Worm (Caenorhabditis elegans) whole organism, young adult: ENCODE measurements around the gene abhd-12.

Experiments used
- C06A6.2 ChIP-seq: fragments of 200-800 bp; sonication (Bioruptor generic); conservative IDR thresholded peaks from 2 replicates; pipeline ENCODE4 v1.3.6; 2022; ENCODE audit warnings: missing genetic modification characterization, missing compliant biosample characterization
- F10E7.11 ChIP-seq: sonication (generic microtip); optimal IDR thresholded peaks from 2 replicates; lab custom pipeline; 2017; ENCODE audit warnings: mild to moderate bottlenecking, missing genetic modification characterization, moderate library complexity, missing compliant biosample characterization
- F22D6.2 ChIP-seq: sonication (generic microtip); optimal IDR thresholded peaks from 2 replicates; lab custom pipeline; 2016; ENCODE audit warnings: mild to moderate bottlenecking, missing genetic modification characterization, missing compliant biosample characterization
- F39B2.1 ChIP-seq: fragments of 200-800 bp; sonication (Bioruptor generic); IDR thresholded peaks from 2 replicates; pipeline ENCODE4 v1.3.6; 2022; ENCODE audit warnings: missing genetic modification reagents, missing genetic modification characterization, missing compliant biosample characterization
- F55B11.4 ChIP-seq: sonication (generic microtip); optimal IDR thresholded peaks from 2 replicates; lab custom pipeline; 2016; ENCODE audit warnings: missing compliant biosample characterization, missing genetic modification characterization, borderline replicate concordance; ENCODE audit not compliant: insufficient read depth
- F57A8.1 ChIP-seq: fragments of 200-800 bp; sonication (Bioruptor generic); optimal IDR thresholded peaks from 2 replicates; lab custom pipeline; 2018; ENCODE audit warnings: mild to moderate bottlenecking, missing genetic modification characterization, moderate library complexity, missing compliant biosample characterization
- Y67H2A.10 ChIP-seq: fragments of 200-800 bp; sonication (Bioruptor generic); conservative IDR thresholded peaks from 2 replicates; pipeline ENCODE4 v1.3.6; 2022; ENCODE audit warnings: missing genetic modification reagents, missing genetic modification characterization, missing compliant biosample characterization
- ZK185.1 ChIP-seq: sonication (generic microtip); optimal IDR thresholded peaks from 2 replicates; lab custom pipeline; 2016; ENCODE audit warnings: mild to moderate bottlenecking, missing genetic modification characterization, missing compliant biosample characterization; ENCODE audit not compliant: poor library complexity, severe bottlenecking
- aptf-3 ChIP-seq: fragments of 200-800 bp; sonication (Bioruptor generic); IDR thresholded peaks from 2 replicates; pipeline ENCODE4 v1.3.6; 2022; ENCODE audit warnings: missing genetic modification characterization, missing compliant biosample characterization
- atf-7 ChIP-seq: sonication (generic microtip); optimal IDR thresholded peaks from 2 replicates; lab custom pipeline; 2017; ENCODE audit warnings: mild to moderate bottlenecking, missing genetic modification characterization, missing compliant biosample characterization
- ceh-58 ChIP-seq: fragments of 200-800 bp; sonication (Bioruptor generic); IDR thresholded peaks from 2 replicates; pipeline ENCODE4 v1.3.6; 2022; ENCODE audit warnings: missing genetic modification characterization, missing compliant biosample characterization
- ceh-79 ChIP-seq: sonication (generic microtip); optimal IDR thresholded peaks from 2 replicates; lab custom pipeline; 2017; ENCODE audit warnings: mild to moderate bottlenecking, missing genetic modification characterization, missing compliant biosample characterization
- chd-7 ChIP-seq: sonication (generic microtip); optimal IDR thresholded peaks from 2 replicates; lab custom pipeline; 2016; ENCODE audit warnings: mild to moderate bottlenecking, missing genetic modification characterization, moderate library complexity, missing compliant biosample characterization
- dox-1 ChIP-seq: fragments of 200-800 bp; sonication (Bioruptor generic); IDR thresholded peaks from 2 replicates; pipeline ENCODE4 v1.3.6; 2022; ENCODE audit warnings: missing genetic modification reagents, missing genetic modification characterization, missing compliant biosample characterization
- dpff-1 ChIP-seq: sonication (generic microtip); optimal IDR thresholded peaks from 2 replicates; lab custom pipeline; 2017; ENCODE audit warnings: mild to moderate bottlenecking, missing genetic modification characterization, missing compliant biosample characterization
- efl-1 ChIP-seq: fragments of 150-350 bp; optimal IDR thresholded peaks from 2 replicates; lab custom pipeline; 2014; ENCODE audit warnings: missing biosample characterization, missing genetic modification reagents, missing genetic modification characterization
- egl-18 ChIP-seq: fragments of 200-800 bp; sonication (Bioruptor generic); IDR thresholded peaks from 2 replicates; pipeline ENCODE4 v1.3.6; 2022; ENCODE audit warnings: missing genetic modification reagents, missing genetic modification characterization, missing compliant biosample characterization
- egl-44 ChIP-seq: fragments of 200-800 bp; sonication (Bioruptor generic); IDR thresholded peaks from 2 replicates; pipeline ENCODE4 v1.3.6; 2022; ENCODE audit warnings: missing genetic modification reagents, missing genetic modification characterization, missing compliant biosample characterization
- egrh-3 ChIP-seq: fragments of 200-800 bp; sonication (Bioruptor generic); IDR thresholded peaks from 2 replicates; pipeline ENCODE4 v1.3.6; 2022; ENCODE audit warnings: missing genetic modification reagents, missing genetic modification characterization, missing compliant biosample characterization
- ets-4 ChIP-seq: fragments of 200-800 bp; sonication (Bioruptor generic); optimal IDR thresholded peaks from 2 replicates; lab custom pipeline; 2018; ENCODE audit warnings: mild to moderate bottlenecking, missing genetic modification characterization, missing compliant biosample characterization
- gei-17 ChIP-seq: fragments of 200-800 bp; sonication (Bioruptor generic); optimal IDR thresholded peaks from 2 replicates; lab custom pipeline; 2018; ENCODE audit warnings: mild to moderate bottlenecking, missing genetic modification characterization, missing compliant biosample characterization
- hlh-12 ChIP-seq: sonication (generic microtip); optimal IDR thresholded peaks from 2 replicates; lab custom pipeline; 2016; ENCODE audit warnings: missing genetic modification characterization, missing compliant biosample characterization
- hmg-1.2 ChIP-seq: fragments of 200-800 bp; sonication (Bioruptor generic); IDR thresholded peaks from 2 replicates; pipeline ENCODE4 v1.3.6; 2022; ENCODE audit warnings: missing genetic modification reagents, missing genetic modification characterization, missing compliant biosample characterization
- let-607 ChIP-seq, 2 experiments: fragments of 200-800 bp in 1 of 2; sonication (Bioruptor generic) in 1 of 2; sonication (generic microtip) in 1 of 2; optimal IDR thresholded peaks; 2 replicates each; lab custom pipeline; 2016 to 2018; ENCODE audit warnings: mild to moderate bottlenecking in 2 of 2, missing compliant biosample characterization in 2 of 2, missing genetic modification characterization in 2 of 2, moderate library complexity in 2 of 2, missing genotype in 1 of 2
- lin-40 ChIP-seq: sonication (generic microtip); optimal IDR thresholded peaks from 2 replicates; lab custom pipeline; 2016; ENCODE audit warnings: missing genetic modification characterization, mild to moderate bottlenecking, missing compliant biosample characterization, missing genotype, missing genetic modification reagents
- lsl-1 ChIP-seq: fragments of 200-800 bp; sonication (Bioruptor generic); optimal IDR thresholded peaks from 2 replicates; lab custom pipeline; 2018; ENCODE audit warnings: mild to moderate bottlenecking, missing genetic modification characterization, moderate library complexity, missing compliant biosample characterization
- madf-6 ChIP-seq: fragments of 200-800 bp; sonication (Bioruptor generic); IDR thresholded peaks from 2 replicates; pipeline ENCODE4 v1.3.6; 2022; ENCODE audit warnings: missing genetic modification reagents, missing genetic modification characterization, missing compliant biosample characterization
- mel-28 ChIP-seq: sonication (generic microtip); optimal IDR thresholded peaks from 2 replicates; lab custom pipeline; 2016; ENCODE audit warnings: borderline replicate concordance, mild to moderate bottlenecking, missing genetic modification characterization, missing compliant biosample characterization
- mes-4 ChIP-seq: sonication (generic microtip); optimal IDR thresholded peaks from 2 replicates; lab custom pipeline; 2016; ENCODE audit warnings: missing genotype, missing genetic modification characterization, missing compliant biosample characterization
- nfya-2 ChIP-seq: fragments of 200-800 bp; sonication (Bioruptor generic); IDR thresholded peaks from 2 replicates; pipeline ENCODE4 v1.3.6; 2022; ENCODE audit warnings: missing genetic modification reagents, missing genetic modification characterization, missing compliant biosample characterization
- nhr-80 ChIP-seq: sonication (generic microtip); optimal IDR thresholded peaks from 2 replicates; lab custom pipeline; 2016; ENCODE audit warnings: missing genetic modification characterization, missing compliant biosample characterization
- pha-4 ChIP-seq: fragments of 150-350 bp; sonication (generic microtip); optimal IDR thresholded peaks from 2 replicates; lab custom pipeline; 2014; ENCODE audit warnings: missing biosample characterization, missing genetic modification reagents, missing genetic modification characterization
- rec-8 ChIP-seq, 2 experiments: sonication (generic microtip); optimal IDR thresholded peaks; 2 replicates each; lab custom pipeline; 2016; ENCODE audit warnings: mild to moderate bottlenecking in 2 of 2, missing genetic modification characterization in 2 of 2, missing genetic modification reagents in 2 of 2, missing genotype in 2 of 2, missing biosample characterization in 1 of 2, missing compliant biosample characterization in 1 of 2, moderate library complexity in 1 of 2
- repo-1 ChIP-seq: sonication (generic microtip); optimal IDR thresholded peaks from 2 replicates; lab custom pipeline; 2017; ENCODE audit warnings: mild to moderate bottlenecking, missing genetic modification characterization, missing compliant biosample characterization
- snpc-1.1 ChIP-seq: sonication (generic microtip); optimal IDR thresholded peaks from 2 replicates; lab custom pipeline; 2017; ENCODE audit warnings: missing genetic modification characterization, mild to moderate bottlenecking, missing compliant biosample characterization, antibody characterized with exemption, moderate library complexity, missing genotype, missing genetic modification reagents; ENCODE audit not compliant: insufficient read depth
- sptf-2 ChIP-seq: fragments of 200-800 bp; sonication (Bioruptor generic); optimal IDR thresholded peaks from 2 replicates; lab custom pipeline; 2018; ENCODE audit warnings: mild to moderate bottlenecking, missing genetic modification characterization, missing compliant biosample characterization
- tbx-9 ChIP-seq: sonication (generic microtip); optimal IDR thresholded peaks from 2 replicates; lab custom pipeline; 2016; ENCODE audit warnings: borderline replicate concordance, missing genetic modification characterization, inconsistent platforms, missing compliant biosample characterization
- unc-62 ChIP-seq: fragments of 150-350 bp; optimal IDR thresholded peaks from 2 replicates; lab custom pipeline; 2014; ENCODE audit warnings: missing biosample characterization, missing genetic modification reagents, missing genetic modification characterization
- xnd-1 ChIP-seq: sonication (generic microtip); optimal IDR thresholded peaks from 2 replicates; lab custom pipeline; 2016; ENCODE audit warnings: missing genotype, missing genetic modification reagents, missing genetic modification characterization, missing compliant biosample characterization
- zim-3 ChIP-seq: sonication (generic microtip); optimal IDR thresholded peaks from 2 replicates; lab custom pipeline; 2017; ENCODE audit warnings: mild to moderate bottlenecking, missing genetic modification characterization, moderate library complexity, missing compliant biosample characterization
- ztf-3 ChIP-seq: fragments of 200-800 bp; sonication (Bioruptor generic); optimal IDR thresholded peaks from 2 replicates; lab custom pipeline; 2018; ENCODE audit warnings: mild to moderate bottlenecking, missing genetic modification characterization, missing compliant biosample characterization
- ztf-6 ChIP-seq: fragments of 200-800 bp; sonication (Bioruptor generic); IDR thresholded peaks from 2 replicates; pipeline ENCODE4 v1.3.6; 2022; ENCODE audit warnings: missing genetic modification reagents, missing genetic modification characterization, missing compliant biosample characterization

The abhd-12 gene

DNA sequence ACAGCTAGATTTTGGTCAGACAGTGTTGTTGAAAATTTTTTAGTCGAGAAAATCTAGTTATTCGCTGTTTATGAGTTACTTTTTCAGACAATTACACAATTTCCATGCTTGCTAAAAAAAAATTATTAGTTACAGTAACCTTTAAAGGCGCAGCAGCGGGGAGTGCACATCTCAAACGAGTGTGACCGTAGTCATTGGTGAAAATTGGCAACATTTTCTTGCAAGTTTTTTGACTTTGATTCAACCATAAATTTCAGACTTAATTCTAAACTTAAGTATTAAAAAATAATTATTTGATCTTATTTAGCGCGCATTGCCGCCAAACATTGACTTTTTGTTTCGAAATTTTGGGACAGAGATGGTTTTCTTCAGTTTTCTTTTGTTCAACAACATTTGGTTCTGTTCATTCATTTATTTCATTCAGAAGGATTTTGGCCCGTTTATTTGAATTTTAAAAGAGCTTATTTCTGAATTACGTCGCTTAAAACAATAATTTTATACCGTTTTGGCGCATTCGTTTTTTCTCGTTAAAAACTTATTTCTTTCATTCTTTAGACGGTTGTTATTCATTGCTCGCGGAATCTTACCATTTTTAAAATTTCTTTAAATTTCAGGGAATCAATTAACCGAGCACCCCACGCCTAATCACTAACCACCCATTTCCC lies 45.3 kb downstream of the abhd-12 start, which contains the start of gene oma-2 (continued):
- TF ChIP-seq snpc-1.1 (tag; lab: Kevin White, UChicago) (peak; percentile 23), rec-8 (tag; optimal IDR thresholded peaks at IDR 0.05; lab: Kevin White, UChicago) (no peak), egl-18 (no peak), dpff-1 (tag; lab: Kevin White, UChicago) (no peak), ztf-3 (GFP tag; lab: Kevin White, UChicago) (no peak), egl-44 (GFP tag; lab: Robert Waterston, UW) (no peak), repo-1 (tag; lab: Kevin White, UChicago) (no peak), mes-4 (tag; lab: Kevin White, UChicago) (no peak), lin-40 (tag; lab: Kevin White, UChicago) (no peak), unc-62 (GFP tag; lab: Kevin White, UChicago) (no peak), hlh-12 (no peak), F39B2.1 (GFP tag; lab: Robert Waterston, UW) (no peak), Y67H2A.10 (GFP tag; lab: Robert Waterston, UW) (no peak), ZK185.1 (tag; lab: Kevin White, UChicago) (peak; percentile 18), F10E7.11 (tag; lab: Kevin White, UChicago) (no peak), F55B11.4 (no peak), egrh-3 (GFP tag; lab: Robert Waterston, UW) (no peak), ceh-79 (tag; lab: Kevin White, UChicago) (no peak), madf-6 (peak; percentile 96), nfya-2 (GFP tag; lab: Robert Waterston, UW) (no peak), nhr-80 (tag; lab: Kevin White, UChicago) (no peak), ceh-58 (GFP tag; lab: Robert Waterston, UW) (no peak), ets-4 (no peak), hmg-1.2 (GFP tag; lab: Robert Waterston, UW) (peak; percentile 45), C06A6.2 (GFP tag; lab: Robert Waterston, UW) (no peak), tbx-9 (tag; lab: Kevin White, UChicago) (no peak), mel-28 (tag; lab: Kevin White, UChicago) (no peak), aptf-3 (GFP tag; lab: Robert Waterston, UW) (no peak), efl-1 (GFP tag; lab: Kevin White, UChicago) (peak; percentile 82), F22D6.2 (tag; lab: Kevin White, UChicago) (no peak), ztf-6 (GFP tag; lab: Robert Waterston, UW) (no peak), sptf-2 (GFP tag; lab: Kevin White, UChicago) (no peak), gei-17 (GFP tag; lab: Kevin White, UChicago) (no peak), xnd-1 (peak; percentile 89), let-607 (tag; optimal IDR thresholded peaks at IDR 0.05; lab: Kevin White, UChicago) (no peak), zim-3 (tag; lab: Kevin White, UChicago) (no peak), lsl-1 (GFP tag; lab: Kevin White, UChicago) (peak; percentile 99), dox-1 (GFP tag; lab: Robert Waterston, UW) (peak; percentile 56), pha-4 (tag; lab: Kevin White, UChicago) (no peak), chd-7 (tag; lab: Kevin White, UChicago) (no peak), F57A8.1 (no peak), atf-7 (tag; lab: Kevin White, UChicago) (no peak)
